Fruit fly (Drosophila melanogaster) S2 (cell line): ENCODE results near the gene CG44140.

Source experiments
- CG8478 ChIP-seq: fragments of >200 bp; optimal IDR thresholded peaks from 2 replicates; lab custom pipeline; 2018
- CTCF ChIP-seq, 2 experiments: fragments of >200 bp; optimal IDR thresholded peaks; 2 replicates each; lab custom pipeline; 2018

DNA sequence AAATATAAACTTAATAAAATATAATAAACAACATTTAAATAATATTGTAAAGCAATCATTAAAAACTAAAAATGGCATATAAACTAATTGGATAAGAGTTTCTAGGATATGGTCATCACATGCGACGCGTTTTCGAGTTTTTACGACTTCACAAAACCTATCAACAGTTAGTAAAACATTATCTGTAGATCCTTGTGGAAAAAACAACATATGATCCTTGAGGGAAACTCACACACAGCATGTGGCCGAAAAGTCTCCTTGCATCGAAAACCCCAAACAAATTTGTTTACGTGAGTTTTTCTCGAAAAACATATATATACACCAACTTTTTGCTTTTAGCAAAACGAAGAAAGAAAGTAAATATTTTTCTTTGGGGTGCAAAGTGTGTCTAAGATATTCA, 46.6 kb upstream of the CG44140 start:
- no peak for TF ChIP-seq CTCF (optimal IDR thresholded peaks at IDR 0.05; lab: Kevin White, UChicago)
- TF ChIP-seq CG8478 (lab: Kevin White, UChicago): no peak
